Worm (Caenorhabditis elegans): Measurements from ENCODE around the gene srg-23.

- TF ChIP-seq snpc-4 (tag; optimal IDR thresholded peaks at IDR 0.05) (no peak), nhr-77 (tag; optimal IDR thresholded peaks at IDR 0.05) (no peak), R02D3.7 (tag; optimal IDR thresholded peaks at IDR 0.05) (no peak), nhr-237 (tag; optimal IDR thresholded peaks at IDR 0.05) (no peak), fos-1 (tag; optimal IDR thresholded peaks at IDR 0.05) (no peak), nhr-76 (tag; optimal IDR thresholded peaks at IDR 0.05) (no peak), lin-39 (tag; optimal IDR thresholded peaks at IDR 0.05) (no peak), ama-1 (optimal IDR thresholded peaks at IDR 0.05) (no peak), skn-1 (tag; optimal IDR thresholded peaks at IDR 0.05) (no peak), ceh-9 (tag; optimal IDR thresholded peaks at IDR 0.05) (no peak)
Measured at ce11 chrII:3064631-3065030, 31.3 kb downstream of the srg-23 start.

Data from whole organism, L3 larva.